Worm (Caenorhabditis elegans): Measurements from ENCODE around the gene mcm-5.

Gene mcm-5

DNA sequence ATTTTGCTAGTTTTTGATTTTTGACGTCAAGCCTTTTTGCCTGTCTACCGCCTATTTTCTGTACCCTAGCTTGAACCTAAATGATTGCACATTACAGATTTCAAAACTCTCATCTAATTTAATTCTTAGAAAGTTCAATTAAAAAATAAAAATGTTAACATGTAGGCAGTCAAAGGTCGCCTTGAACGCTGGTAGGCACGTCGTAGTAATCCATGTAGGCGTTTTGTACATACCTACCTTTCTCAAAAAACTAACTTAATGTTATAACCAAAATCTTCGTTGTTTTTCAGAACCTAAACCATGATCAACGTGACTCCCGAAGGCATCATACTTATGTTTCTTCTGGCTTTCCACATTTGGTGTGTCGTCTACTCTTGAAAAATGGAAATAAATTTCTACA, 32.8 kb upstream of the mcm-5 start, which contains the start of gene H38K22.9:
TSS of gene H38K22.9 (plus strand) at position 301 of the 400 bp plus-strand sequence.
- TF ChIP-seq nhr-43 (tag; optimal IDR thresholded peaks at IDR 0.05; ENCODE audit: poor library complexity, severe bottlenecking) = peak; percentile 43
- TF ChIP-seq nhr-237 (tag; optimal IDR thresholded peaks at IDR 0.05) = no peak
- TF ChIP-seq nhr-23 (tag; optimal IDR thresholded peaks at IDR 0.05) = peak; percentile 20
- TF ChIP-seq ztf-11 (tag; optimal IDR thresholded peaks at IDR 0.05) = no peak
- TF ChIP-seq eor-1 (tag; optimal IDR thresholded peaks at IDR 0.05) = no peak
- TF ChIP-seq aly-2 (tag; optimal IDR thresholded peaks at IDR 0.05) = no peak
- TF ChIP-seq mml-1 (tag; optimal IDR thresholded peaks at IDR 0.05) = no peak
- TF ChIP-seq lin-15B (tag; optimal IDR thresholded peaks at IDR 0.05) = no peak

- TF ChIP-seq pha-4 (tag; optimal IDR thresholded peaks at IDR 0.05) (peak; percentile 60), nhr-43 (tag; optimal IDR thresholded peaks at IDR 0.05; ENCODE audit: poor library complexity, severe bottlenecking) (peak; percentile 8), ama-1 (optimal IDR thresholded peaks at IDR 0.05) (no peak), nfya-1 (tag; optimal IDR thresholded peaks at IDR 0.05; ENCODE audit: insufficient read depth) (peak; percentile 68), hmg-11 (tag; optimal IDR thresholded peaks at IDR 0.05) (peak; percentile 47), mdl-1 (tag; optimal IDR thresholded peaks at IDR 0.05) (no peak), R02D3.7 (tag; optimal IDR thresholded peaks at IDR 0.05) (no peak), lin-39 (tag; optimal IDR thresholded peaks at IDR 0.05) (peak; percentile 78), snpc-4 (tag; optimal IDR thresholded peaks at IDR 0.05) (peak; percentile 16), eor-1 (tag; optimal IDR thresholded peaks at IDR 0.05) (no peak), egl-27 (tag; optimal IDR thresholded peaks at IDR 0.05) (no peak), ceh-16 (tag; optimal IDR thresholded peaks at IDR 0.05) (no peak), elt-1 (tag; optimal IDR thresholded peaks at IDR 0.05) (no peak), unc-62 (GFP tag; optimal IDR thresholded peaks at IDR 0.05) (no peak), egl-5 (tag; optimal IDR thresholded peaks at IDR 0.05) (peak; percentile 62), skn-1 (tag; optimal IDR thresholded peaks at IDR 0.05) (no peak), daf-12 (tag; optimal IDR thresholded peaks at IDR 0.05) (no peak), sea-2 (GFP tag; optimal IDR thresholded peaks at IDR 0.05) (no peak), lin-15B (tag; optimal IDR thresholded peaks at IDR 0.05) (peak; percentile 39)
Observed at ce11 chrIII:4323120-4323519, 32.1 kb upstream of the mcm-5 start.

ce11 chrIII:4321399-4321798, 30.3 kb upstream of the mcm-5 start, which contains the start of gene H38K22.7:
H38K22.7 (plus strand) TSS chrIII:4321699.
- TF ChIP-seq nhr-237 (tag; optimal IDR thresholded peaks at IDR 0.05) = no peak
- no peak for TF ChIP-seq lin-39 (tag; optimal IDR thresholded peaks at IDR 0.05)
- TF ChIP-seq lin-15B (tag; optimal IDR thresholded peaks at IDR 0.05) = no peak

DNA sequence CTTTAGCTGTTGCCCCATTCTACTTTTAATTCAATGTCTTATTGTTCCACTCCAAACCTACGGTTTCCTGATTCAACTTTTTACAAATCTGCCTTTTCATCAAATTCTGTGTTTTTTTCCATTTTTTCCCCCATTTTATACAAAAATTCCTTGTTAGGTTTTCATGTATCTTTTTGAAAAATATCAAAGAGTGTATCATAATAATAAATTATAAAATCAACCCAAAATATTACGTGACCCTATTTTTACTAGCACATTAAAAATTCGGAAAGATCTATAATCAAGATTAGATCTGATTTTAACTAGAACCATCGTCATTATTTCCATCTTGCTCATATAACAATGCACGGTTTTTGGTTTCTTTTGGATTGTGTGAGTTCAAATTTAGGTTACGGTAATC, 29.0 kb upstream of the mcm-5 start, which contains the start of gene H38K22.6:
TSS of gene H38K22.6 (plus strand) at position 301 of the 400 bp plus-strand sequence.
- no peak for TF ChIP-seq R02D3.7 (tag; optimal IDR thresholded peaks at IDR 0.05)

- TF ChIP-seq nhr-12 (tag; optimal IDR thresholded peaks at IDR 0.05) (no peak), tbx-2 (tag; optimal IDR thresholded peaks at IDR 0.05) (no peak), ztf-11 (tag; optimal IDR thresholded peaks at IDR 0.05) (no peak), sea-2 (GFP tag; optimal IDR thresholded peaks at IDR 0.05) (no peak), unc-62 (GFP tag; optimal IDR thresholded peaks at IDR 0.05) (no peak), R02D3.7 (tag; optimal IDR thresholded peaks at IDR 0.05) (no peak), nfya-1 (tag; optimal IDR thresholded peaks at IDR 0.05; ENCODE audit: insufficient read depth) (peak; percentile 20), nhr-67 (tag; optimal IDR thresholded peaks at IDR 0.05) (no peak), hmg-11 (tag; optimal IDR thresholded peaks at IDR 0.05) (no peak), elt-3 (tag; optimal IDR thresholded peaks at IDR 0.05) (no peak), lsy-12 (tag; optimal IDR thresholded peaks at IDR 0.05) (no peak), ceh-28 (tag; optimal IDR thresholded peaks at IDR 0.05) (peak; percentile 39), egl-5 (tag; optimal IDR thresholded peaks at IDR 0.05) (no peak), skn-1 (tag; optimal IDR thresholded peaks at IDR 0.05) (no peak), ceh-82 (tag; optimal IDR thresholded peaks at IDR 0.05) (no peak), jun-1 (tag; optimal IDR thresholded peaks at IDR 0.05) (no peak), ceh-9 (tag; optimal IDR thresholded peaks at IDR 0.05) (no peak), nhr-23 (tag; optimal IDR thresholded peaks at IDR 0.05) (peak; percentile 68), pqm-1 (tag; optimal IDR thresholded peaks at IDR 0.05) (no peak), ZK546.5 (tag; optimal IDR thresholded peaks at IDR 0.05) (no peak)
Observed at ce11 chrIII:4317065-4317752, 26.1 kb upstream of the mcm-5 start, which contains the start of gene tag-131. tag-131 (plus strand) TSS chrIII:4317702.
